Fruit fly (Drosophila melanogaster) whole organism, embryonic: ENCODE results near the gene rho-5.

ENCODE experiments used
- ATbp ChIP-seq: fragments of 200-800 bp; sonication (Bioruptor generic); optimal IDR thresholded peaks from 2 replicates; lab custom pipeline; 2017; ENCODE audit warnings: missing biosample characterization, mild to moderate bottlenecking, missing genetic modification characterization, missing genetic modification reagents
- Ada2b ChIP-seq: fragments of 200-800 bp; sonication (Bioruptor generic); IDR thresholded peaks from 2 replicates; pipeline ENCODE4 v1.3.6; 2022; ENCODE audit warnings: missing biosample characterization, missing genetic modification characterization
- CG11695 ChIP-seq: fragments of 200-800 bp; sonication (Bioruptor generic); IDR thresholded peaks from 3 replicates; pipeline ENCODE4 v1.3.6; 2022; ENCODE audit warnings: missing biosample characterization, missing genetic modification characterization
- CG14860 ChIP-seq: fragments of 200-800 bp; sonication (Bioruptor generic); IDR thresholded peaks from 3 replicates; pipeline ENCODE4 v1.3.6; 2022; ENCODE audit warnings: missing biosample characterization, missing genetic modification characterization; ENCODE audit not compliant: partially characterized antibody
- CG1792 ChIP-seq: fragments of 200-800 bp; sonication (Bioruptor generic); optimal IDR thresholded peaks from 2 replicates; lab custom pipeline; 2016; ENCODE audit warnings: missing biosample characterization, missing genetic modification characterization
- CG1832 ChIP-seq: fragments of 200-800 bp; sonication (Bioruptor generic); optimal IDR thresholded peaks from 2 replicates; lab custom pipeline; 2017; ENCODE audit warnings: missing biosample characterization, mild to moderate bottlenecking, missing genetic modification characterization, inconsistent platforms
- CG18476 ChIP-seq: fragments of 200-800 bp; sonication (Bioruptor generic); optimal IDR thresholded peaks from 2 replicates; lab custom pipeline; 2016; ENCODE audit warnings: missing biosample characterization, mild to moderate bottlenecking, missing genetic modification characterization
- CG2889 ChIP-seq: fragments of 200-800 bp; sonication (Bioruptor generic); IDR thresholded peaks from 3 replicates; pipeline ENCODE4 v1.3.6; 2022; ENCODE audit warnings: missing biosample characterization, missing genetic modification characterization
- CG3281 ChIP-seq: fragments of 200-800 bp; sonication (Bioruptor generic); optimal IDR thresholded peaks from 3 replicates; lab custom pipeline; 2017; ENCODE audit warnings: missing biosample characterization, mild to moderate bottlenecking, missing genetic modification characterization
- CG33557 ChIP-seq: fragments of 200-800 bp; sonication (Bioruptor generic); optimal IDR thresholded peaks from 2 replicates; lab custom pipeline; 2019; ENCODE audit warnings: missing biosample characterization, mild to moderate bottlenecking, missing genetic modification characterization, moderate library complexity
- CG7745 ChIP-seq: fragments of 200-800 bp; sonication (Bioruptor generic); optimal IDR thresholded peaks from 2 replicates; lab custom pipeline; 2018; ENCODE audit warnings: missing biosample characterization, mild to moderate bottlenecking, missing genetic modification characterization, moderate library complexity
- CG8281 ChIP-seq: fragments of 200-800 bp; sonication (Bioruptor generic); optimal IDR thresholded peaks from 2 replicates; lab custom pipeline; 2018; ENCODE audit warnings: missing biosample characterization, mild to moderate bottlenecking, missing genetic modification characterization, moderate library complexity
- CG8765 ChIP-seq: fragments of 200-800 bp; sonication (Bioruptor generic); IDR thresholded peaks from 2 replicates; pipeline ENCODE4 v1.3.6; 2022; ENCODE audit warnings: missing biosample characterization, missing genetic modification characterization
- CG9797 ChIP-seq: fragments of 200-800 bp; sonication (Bioruptor generic); optimal IDR thresholded peaks from 3 replicates; lab custom pipeline; 2018; ENCODE audit warnings: missing biosample characterization, mild to moderate bottlenecking, missing genetic modification characterization
- HmgZ ChIP-seq: fragments of 200-800 bp; sonication (Bioruptor generic); optimal IDR thresholded peaks from 2 replicates; lab custom pipeline; 2018; ENCODE audit warnings: missing biosample characterization, mild to moderate bottlenecking, missing genetic modification characterization
- Hr3 ChIP-seq: fragments of 200-800 bp; sonication (Bioruptor generic); optimal IDR thresholded peaks from 3 replicates; lab custom pipeline; 2016; ENCODE audit warnings: missing biosample characterization, missing genetic modification characterization
- Jarid2 ChIP-seq: fragments of 200-800 bp; sonication (Bioruptor generic); optimal IDR thresholded peaks from 3 replicates; lab custom pipeline; 2017; ENCODE audit warnings: mild to moderate bottlenecking, missing biosample characterization, missing genetic modification reagents, missing genetic modification characterization
- Lhr ChIP-seq: fragments of 200-800 bp; sonication (Bioruptor generic); optimal IDR thresholded peaks from 3 replicates; lab custom pipeline; 2017; ENCODE audit warnings: mild to moderate bottlenecking, missing biosample characterization, missing genetic modification reagents, missing genetic modification characterization
- MBD-R2 ChIP-seq: fragments of 200-800 bp; sonication (Bioruptor generic); IDR thresholded peaks from 2 replicates; pipeline ENCODE4 v1.3.6; 2022; ENCODE audit warnings: missing biosample characterization, missing genetic modification characterization
- Meics ChIP-seq: fragments of 200-800 bp; sonication (Bioruptor generic); optimal IDR thresholded peaks from 2 replicates; lab custom pipeline; 2017; ENCODE audit warnings: missing biosample characterization, mild to moderate bottlenecking, missing genetic modification characterization
- NC2α ChIP-seq: fragments of 200-800 bp; sonication (Bioruptor generic); optimal IDR thresholded peaks from 2 replicates; lab custom pipeline; 2016; ENCODE audit warnings: missing biosample characterization, missing genetic modification characterization
- Nf-YA ChIP-seq: fragments of 200-800 bp; sonication (Bioruptor generic); IDR thresholded peaks from 2 replicates; pipeline ENCODE4 v1.3.6; 2022; ENCODE audit warnings: missing biosample characterization, missing genetic modification characterization
- Ptx1 ChIP-seq: fragments of 200-800 bp; sonication (Bioruptor generic); IDR thresholded peaks from 2 replicates; pipeline ENCODE4 v1.3.6; 2022; ENCODE audit warnings: missing biosample characterization, missing genetic modification characterization
- Tbp ChIP-seq: fragments of >200 bp; optimal IDR thresholded peaks from 2 replicates; lab custom pipeline; 2018; ENCODE audit warnings: missing biosample characterization, missing genetic modification characterization
- Xrp1 ChIP-seq: fragments of 200-800 bp; sonication (Bioruptor generic); IDR thresholded peaks from 2 replicates; pipeline ENCODE4 v1.3.6; 2022; ENCODE audit warnings: missing biosample characterization, missing genetic modification characterization
- YL-1 ChIP-seq: fragments of 200-800 bp; sonication (Bioruptor generic); optimal IDR thresholded peaks from 3 replicates; lab custom pipeline; 2017; ENCODE audit warnings: missing biosample characterization, mild to moderate bottlenecking, missing genetic modification characterization
- amos ChIP-seq: fragments of 200-800 bp; sonication (Bioruptor generic); IDR thresholded peaks from 2 replicates; pipeline ENCODE4 v1.3.6; 2022; ENCODE audit warnings: missing biosample characterization, missing genetic modification characterization; ENCODE audit not compliant: partially characterized antibody
- bbx ChIP-seq: fragments of 200-800 bp; sonication (Bioruptor generic); IDR thresholded peaks from 2 replicates; pipeline ENCODE4 v1.3.6; 2022; ENCODE audit warnings: missing biosample characterization, missing genetic modification characterization; ENCODE audit not compliant: partially characterized antibody
- bcd ChIP-seq: fragments of 200-800 bp; sonication (Bioruptor generic); optimal IDR thresholded peaks from 2 replicates; lab custom pipeline; 2017; ENCODE audit warnings: missing biosample characterization, mild to moderate bottlenecking, missing genetic modification characterization
- br ChIP-seq: fragments of >200 bp; optimal IDR thresholded peaks from 2 replicates; lab custom pipeline; 2017
- chinmo ChIP-seq: fragments of 200-800 bp; sonication (Bioruptor generic); IDR thresholded peaks from 4 replicates; pipeline ENCODE4 v1.3.6; 2022; ENCODE audit warnings: missing biosample characterization, missing genetic modification characterization; ENCODE audit not compliant: partially characterized antibody
- croc ChIP-seq: fragments of 200-800 bp; sonication (Bioruptor generic); conservative IDR thresholded peaks from 3 replicates; pipeline ENCODE4 v1.3.6; 2022; ENCODE audit warnings: missing biosample characterization, missing genetic modification characterization
- crp ChIP-seq, 2 experiments: fragments of 200-800 bp; sonication (Bioruptor generic); optimal IDR thresholded peaks; 2 replicates in 1 of 2; 3 replicates in 1 of 2; lab custom pipeline; 2017; ENCODE audit warnings: missing biosample characterization in 2 of 2, missing genetic modification characterization in 2 of 2, mild to moderate bottlenecking in 1 of 2, moderate library complexity in 1 of 2
- cwo ChIP-seq: fragments of 200-800 bp; sonication (Bioruptor generic); optimal IDR thresholded peaks from 3 replicates; lab custom pipeline; 2017; ENCODE audit warnings: missing biosample characterization, missing genetic modification characterization, mild to moderate bottlenecking, moderate library complexity, missing genetic modification reagents
- da ChIP-seq: fragments of 200-800 bp; sonication (Bioruptor generic); optimal IDR thresholded peaks from 2 replicates; lab custom pipeline; 2016; ENCODE audit warnings: missing biosample characterization, missing genetic modification characterization
- ewg ChIP-seq: fragments of 200-800 bp; sonication (Bioruptor generic); optimal IDR thresholded peaks from 3 replicates; lab custom pipeline; 2017; ENCODE audit warnings: mild to moderate bottlenecking, missing biosample characterization, missing genetic modification reagents, missing genetic modification characterization
- fu2 ChIP-seq: fragments of 200-800 bp; sonication (Bioruptor generic); optimal IDR thresholded peaks from 2 replicates; lab custom pipeline; 2016; ENCODE audit warnings: missing biosample characterization, missing genetic modification characterization
- jigr1 ChIP-seq: fragments of 200-800 bp; sonication (Bioruptor generic); IDR thresholded peaks from 3 replicates; pipeline ENCODE4 v1.3.6; 2022; ENCODE audit warnings: missing biosample characterization, missing genetic modification characterization
- lmd ChIP-seq: fragments of 200-800 bp; sonication (Bioruptor generic); IDR thresholded peaks from 2 replicates; pipeline ENCODE4 v1.3.6; 2022; ENCODE audit warnings: missing biosample characterization, missing genetic modification characterization
- mam ChIP-seq: fragments of 200-800 bp; sonication (Bioruptor generic); optimal IDR thresholded peaks from 3 replicates; lab custom pipeline; 2016; ENCODE audit warnings: missing biosample characterization, missing genetic modification characterization
- nmo ChIP-seq: fragments of 200-800 bp; sonication (Bioruptor generic); optimal IDR thresholded peaks from 2 replicates; lab custom pipeline; 2018; ENCODE audit warnings: missing biosample characterization, mild to moderate bottlenecking, missing genetic modification characterization, moderate library complexity
- peb ChIP-seq: fragments of 200-800 bp; sonication (Bioruptor generic); IDR thresholded peaks from 2 replicates; pipeline ENCODE4 v1.3.6; 2022; ENCODE audit warnings: missing biosample characterization, missing genetic modification characterization
- pita ChIP-seq: fragments of 200-800 bp; sonication (Bioruptor generic); optimal IDR thresholded peaks from 2 replicates; lab custom pipeline; 2017; ENCODE audit warnings: missing biosample characterization, mild to moderate bottlenecking, missing genetic modification characterization
- psq ChIP-seq: fragments of 200-800 bp; sonication (Bioruptor generic); optimal IDR thresholded peaks from 2 replicates; lab custom pipeline; 2017; ENCODE audit warnings: missing biosample characterization, missing genetic modification characterization
- sens-2 ChIP-seq: fragments of 200-800 bp; sonication (Bioruptor generic); IDR thresholded peaks from 2 replicates; pipeline ENCODE4 v1.3.6; 2022; ENCODE audit warnings: missing biosample characterization, missing genetic modification characterization
- so ChIP-seq: fragments of 200-800 bp; sonication (Bioruptor generic); IDR thresholded peaks from 3 replicates; pipeline ENCODE4 v1.3.6; 2022; ENCODE audit warnings: missing biosample characterization, missing genetic modification characterization
- sr ChIP-seq: fragments of 200-800 bp; sonication (Bioruptor generic); IDR thresholded peaks from 3 replicates; pipeline ENCODE4 v1.3.6; 2022; ENCODE audit warnings: missing biosample characterization, missing genetic modification characterization
- toy ChIP-seq: fragments of 200-800 bp; sonication (Bioruptor generic); IDR thresholded peaks from 2 replicates; pipeline ENCODE4 v1.3.6; 2022; ENCODE audit warnings: missing biosample characterization, missing genetic modification characterization
- ttk ChIP-seq: fragments of 200-800 bp; sonication (Bioruptor generic); IDR thresholded peaks from 2 replicates; pipeline ENCODE4 v2.1.2; 2022; ENCODE audit warnings: missing biosample characterization, missing genetic modification characterization
- yki ChIP-seq: fragments of >200 bp; optimal IDR thresholded peaks from 3 replicates; lab custom pipeline; 2018

The rho-5 gene

dm6 chr2L:10333091-10333991, 40.4 kb downstream of the rho-5 start, which contains the start of gene GATAd (continued):
- TF ChIP-seq CG33557 (GFP tag; lab: Kevin White, UChicago) (peak; percentile 12), CG2889 (GFP tag; lab: Robert Waterston, UW) (no peak), mam (GFP tag; lab: Kevin White, UChicago) (peak; percentile 14), CG9797 (GFP tag; lab: Kevin White, UChicago) (peak; percentile 52), psq (GFP tag; lab: Kevin White, UChicago) (no peak), Hr3 (GFP tag; lab: Kevin White, UChicago) (peak; percentile 12), cwo (GFP tag; lab: Kevin White, UChicago) (no peak), YL-1 (GFP tag; lab: Kevin White, UChicago) (peak; percentile 16), so (GFP tag; lab: Robert Waterston, UW) (no peak), ttk (GFP tag; lab: Robert Waterston, UW) (no peak), Nf-YA (GFP tag; lab: Robert Waterston, UW) (no peak), MBD-R2 (GFP tag; lab: Robert Waterston, UW) (peak; percentile 19; the same call in 1 of the 2 replicates), lmd (GFP tag; lab: Robert Waterston, UW) (no peak), yki (lab: Kevin White, UChicago) (no peak), NC2α (GFP tag; lab: Kevin White, UChicago) (no peak), CG3281 (GFP tag; lab: Kevin White, UChicago) (no peak), Tbp (GFP tag; lab: Kevin White, UChicago) (peak; percentile 64), da (GFP tag; lab: Kevin White, UChicago) (no peak), CG14860 (GFP tag; lab: Robert Waterston, UW) (no peak), toy (no peak), Lhr (GFP tag; lab: Kevin White, UChicago) (no peak), Xrp1 (GFP tag; lab: Robert Waterston, UW) (no peak), nmo (GFP tag; lab: Kevin White, UChicago) (peak; percentile 25), sens-2 (GFP tag; lab: Robert Waterston, UW) (no peak), CG18476 (GFP tag; lab: Kevin White, UChicago) (no peak), ewg (GFP tag; lab: Kevin White, UChicago) (peak; percentile 3), ATbp (GFP tag; lab: Kevin White, UChicago) (no peak), croc (no peak), CG8765 (GFP tag; lab: Robert Waterston, UW) (no peak), crp (GFP tag; optimal IDR thresholded peaks at IDR 0.05; lab: Kevin White, UChicago) (no peak), chinmo (GFP tag; lab: Robert Waterston, UW) (peak; percentile 74; the same call in 1 of the 4 replicates), CG8281 (tag; lab: Kevin White, UChicago) (peak; percentile 79), amos (no peak; the same call in 1 of the 2 replicates), CG11695 (GFP tag; lab: Robert Waterston, UW) (no peak), bcd (GFP tag; lab: Kevin White, UChicago) (no peak), sr (GFP tag; lab: Robert Waterston, UW) (no peak), bbx (GFP tag; lab: Robert Waterston, UW) (0 out of 2 replicates have a peak, but pooled peaks have one; percentile 16), CG1792 (no peak), Jarid2 (GFP tag; lab: Kevin White, UChicago) (no peak), peb (no peak), jigr1 (GFP tag; lab: Robert Waterston, UW) (no peak), Meics (no peak), HmgZ (tag; lab: Kevin White, UChicago) (peak; percentile 51), Ptx1 (no peak), CG1832 (GFP tag; lab: Kevin White, UChicago) (no peak), pita (GFP tag; lab: Kevin White, UChicago) (no peak), Ada2b (GFP tag; lab: Robert Waterston, UW) (no peak), CG7745 (tag; lab: Kevin White, UChicago) (no peak), br (no peak), fu2 (GFP tag; lab: Kevin White, UChicago) (no peak)
